Fruit fly (Drosophila melanogaster) whole organism, prepupa: ENCODE data around the gene tal-AA.

Experiments used
- Blimp-1 ChIP-seq: fragments of 200-800 bp; sonication (Bioruptor generic); optimal IDR thresholded peaks from 3 replicates; lab custom pipeline; 2017; ENCODE audit warnings: missing biosample characterization, missing genetic modification characterization, mild to moderate bottlenecking, moderate library complexity, missing genetic modification reagents
- CG10669 ChIP-seq: fragments of 200-800 bp; sonication (Bioruptor generic); optimal IDR thresholded peaks from 3 replicates; lab custom pipeline; 2018; ENCODE audit warnings: missing biosample characterization, mild to moderate bottlenecking, missing genetic modification characterization, moderate library complexity
- CG11294 ChIP-seq: fragments of 200-800 bp; sonication (Bioruptor generic); IDR thresholded peaks from 2 replicates; pipeline ENCODE4 v1.3.6; 2022; ENCODE audit warnings: missing biosample characterization, missing genetic modification characterization
- CG11762 ChIP-seq: fragments of 200-800 bp; sonication (Bioruptor generic); optimal IDR thresholded peaks from 3 replicates; lab custom pipeline; 2016; ENCODE audit warnings: missing biosample characterization, missing genetic modification characterization; ENCODE audit not compliant: insufficient read depth
- CG11902 ChIP-seq: fragments of 200-800 bp; sonication (Bioruptor generic); optimal IDR thresholded peaks from 3 replicates; lab custom pipeline; 2016; ENCODE audit warnings: missing biosample characterization, missing genetic modification characterization
- CG15336 ChIP-seq: fragments of 200-800 bp; sonication (Bioruptor generic); IDR thresholded peaks from 2 replicates; pipeline ENCODE4 v1.3.6; 2022; ENCODE audit warnings: missing biosample characterization, missing genetic modification characterization
- CG1621 ChIP-seq: fragments of 200-800 bp; sonication (Bioruptor generic); optimal IDR thresholded peaks from 3 replicates; lab custom pipeline; 2018; ENCODE audit warnings: missing biosample characterization, mild to moderate bottlenecking, missing genetic modification characterization
- CG31627 ChIP-seq: fragments of 200-800 bp; sonication (Bioruptor generic); optimal IDR thresholded peaks from 3 replicates; lab custom pipeline; 2016; ENCODE audit warnings: missing biosample characterization, missing genetic modification characterization
- CG32006 ChIP-seq: fragments of 200-800 bp; sonication (Bioruptor generic); optimal IDR thresholded peaks from 3 replicates; lab custom pipeline; 2017; ENCODE audit warnings: missing biosample characterization, mild to moderate bottlenecking, missing genetic modification characterization
- CG34406 ChIP-seq: fragments of 200-800 bp; sonication (Bioruptor generic); optimal IDR thresholded peaks from 3 replicates; lab custom pipeline; 2016; ENCODE audit warnings: missing biosample characterization, missing genetic modification characterization
- CG3919 ChIP-seq: fragments of 200-800 bp; sonication (Bioruptor generic); optimal IDR thresholded peaks from 3 replicates; lab custom pipeline; 2016; ENCODE audit warnings: missing biosample characterization, missing genetic modification characterization
- CG4318 ChIP-seq: fragments of 200-800 bp; sonication (Bioruptor generic); optimal IDR thresholded peaks from 3 replicates; lab custom pipeline; 2017; ENCODE audit warnings: missing biosample characterization, mild to moderate bottlenecking, missing genetic modification characterization
- CG6163 ChIP-seq: fragments of 200-800 bp; sonication (Bioruptor generic); IDR thresholded peaks from 3 replicates; pipeline ENCODE4 v1.3.6; 2022; ENCODE audit warnings: missing biosample characterization, missing genetic modification characterization
- CG6276 ChIP-seq: fragments of 200-800 bp; sonication (Bioruptor generic); optimal IDR thresholded peaks from 2 replicates; lab custom pipeline; 2017; ENCODE audit warnings: missing biosample characterization, mild to moderate bottlenecking, missing genetic modification characterization
- CG6792 ChIP-seq: fragments of 200-800 bp; sonication (Bioruptor generic); optimal IDR thresholded peaks from 3 replicates; lab custom pipeline; 2016; ENCODE audit warnings: missing biosample characterization, missing genetic modification characterization
- CG6808 ChIP-seq: fragments of 200-800 bp; sonication (Bioruptor generic); optimal IDR thresholded peaks from 3 replicates; lab custom pipeline; 2017; ENCODE audit warnings: missing biosample characterization, missing genetic modification characterization, mild to moderate bottlenecking, moderate library complexity, missing genetic modification reagents
- CG6854 ChIP-seq: fragments of 200-800 bp; sonication (Bioruptor generic); optimal IDR thresholded peaks from 2 replicates; lab custom pipeline; 2017; ENCODE audit warnings: missing biosample characterization, mild to moderate bottlenecking, missing genetic modification characterization
- CG7368 ChIP-seq: fragments of 200-800 bp; sonication (Bioruptor generic); optimal IDR thresholded peaks from 3 replicates; lab custom pipeline; 2016; ENCODE audit warnings: missing biosample characterization, missing genetic modification characterization
- CG8119 ChIP-seq: fragments of 200-800 bp; sonication (Bioruptor generic); IDR thresholded peaks from 3 replicates; pipeline ENCODE4 v1.3.6; 2022; ENCODE audit warnings: missing biosample characterization, missing genetic modification characterization
- CG9139 ChIP-seq: fragments of 200-800 bp; sonication (Bioruptor generic); optimal IDR thresholded peaks from 3 replicates; lab custom pipeline; 2017; ENCODE audit warnings: missing biosample characterization, mild to moderate bottlenecking, missing genetic modification characterization
- Eip78C ChIP-seq: fragments of 200-800 bp; sonication (Bioruptor generic); peaks from one replicate; lab custom pipeline; 2016; ENCODE audit warnings: missing biosample characterization, missing genetic modification characterization
- Eip93F ChIP-seq: fragments of 200-800 bp; sonication (Bioruptor generic); optimal IDR thresholded peaks from 2 replicates; lab custom pipeline; 2016; ENCODE audit warnings: missing biosample characterization, mild to moderate bottlenecking, missing genetic modification characterization
- Gug ChIP-seq: fragments of 200-800 bp; sonication (Bioruptor generic); IDR thresholded peaks from 2 replicates; pipeline ENCODE4 v1.3.6; 2022; ENCODE audit warnings: missing biosample characterization, missing genetic modification characterization
- Hr38 ChIP-seq: sonication (Bioruptor generic); optimal IDR thresholded peaks from 2 replicates; lab custom pipeline; 2016; ENCODE audit warnings: missing biosample characterization, missing genetic modification characterization
- Hr39 ChIP-seq: fragments of 200-800 bp; sonication (Bioruptor generic); optimal IDR thresholded peaks from 2 replicates; lab custom pipeline; 2016; ENCODE audit warnings: missing biosample characterization, missing genetic modification characterization
- Lpt ChIP-seq: fragments of 200-800 bp; sonication (Bioruptor generic); optimal IDR thresholded peaks from 3 replicates; lab custom pipeline; 2016; ENCODE audit warnings: missing biosample characterization, missing genetic modification characterization
- OdsH ChIP-seq: fragments of 200-800 bp; sonication (Bioruptor generic); optimal IDR thresholded peaks from 3 replicates; lab custom pipeline; 2016; ENCODE audit warnings: missing biosample characterization, missing genetic modification characterization
- Smox ChIP-seq: fragments of 200-800 bp; sonication (Bioruptor generic); optimal IDR thresholded peaks from 3 replicates; lab custom pipeline; 2016; ENCODE audit warnings: missing biosample characterization, missing genetic modification characterization
- Sox102F ChIP-seq: fragments of 200-800 bp; sonication (Bioruptor generic); optimal IDR thresholded peaks from 2 replicates; lab custom pipeline; 2016; ENCODE audit warnings: missing biosample characterization, mild to moderate bottlenecking, missing genetic modification characterization
- Sox15 ChIP-seq: fragments of 200-800 bp; sonication (Bioruptor generic); optimal IDR thresholded peaks from 3 replicates; lab custom pipeline; 2016; ENCODE audit warnings: missing biosample characterization, missing genetic modification characterization
- achi ChIP-seq: fragments of 200-800 bp; sonication (Bioruptor generic); optimal IDR thresholded peaks from 3 replicates; lab custom pipeline; 2016; ENCODE audit warnings: missing biosample characterization, missing genetic modification characterization
- acj6 ChIP-seq: fragments of 200-800 bp; sonication (Bioruptor generic); optimal IDR thresholded peaks from 3 replicates; lab custom pipeline; 2016; ENCODE audit warnings: missing biosample characterization, missing genetic modification characterization
- cyc ChIP-seq: fragments of 200-800 bp; sonication (Bioruptor generic); optimal IDR thresholded peaks from 3 replicates; lab custom pipeline; 2016; ENCODE audit warnings: missing biosample characterization, missing genetic modification characterization
- dac ChIP-seq: fragments of 200-800 bp; sonication (Bioruptor generic); optimal IDR thresholded peaks from 2 replicates; lab custom pipeline; 2017; ENCODE audit warnings: missing biosample characterization, mild to moderate bottlenecking, missing genetic modification characterization
- dsx ChIP-seq: fragments of 200-800 bp; optimal IDR thresholded peaks from 3 replicates; lab custom pipeline; 2019; ENCODE audit warnings: missing biosample characterization, mild to moderate bottlenecking, missing genetic modification characterization, moderate library complexity; ENCODE audit not compliant: poor library complexity, severe bottlenecking
- eg ChIP-seq: fragments of 200-800 bp; sonication (Bioruptor generic); IDR thresholded peaks from 3 replicates; pipeline ENCODE4 v1.3.6; 2022; ENCODE audit warnings: missing biosample characterization, missing genetic modification characterization
- esn ChIP-seq: fragments of 200-800 bp; sonication (Bioruptor generic); optimal IDR thresholded peaks from 2 replicates; lab custom pipeline; 2016; ENCODE audit warnings: missing biosample characterization, mild to moderate bottlenecking, missing genetic modification characterization, moderate library complexity
- fkh ChIP-seq: fragments of 200-800 bp; sonication (Bioruptor generic); optimal IDR thresholded peaks from 3 replicates; lab custom pipeline; 2017; ENCODE audit warnings: missing biosample characterization, mild to moderate bottlenecking, missing genetic modification characterization, moderate library complexity
- lz ChIP-seq: fragments of 200-800 bp; sonication (Bioruptor generic); optimal IDR thresholded peaks from 3 replicates; lab custom pipeline; 2016; ENCODE audit warnings: missing biosample characterization, missing genetic modification characterization
- pdm3 ChIP-seq: fragments of 200-800 bp; sonication (Bioruptor generic); optimal IDR thresholded peaks from 3 replicates; lab custom pipeline; 2016; ENCODE audit warnings: missing biosample characterization, missing genetic modification characterization
- salr ChIP-seq, 2 experiments: fragments of 200-800 bp; sonication (Bioruptor generic); optimal IDR thresholded peaks; 3 replicates each; lab custom pipeline; 2016 to 2018; ENCODE audit warnings: missing biosample characterization in 2 of 2, missing genetic modification characterization in 2 of 2, mild to moderate bottlenecking in 1 of 2
- spab ChIP-seq: fragments of 200-800 bp; sonication (Bioruptor generic); optimal IDR thresholded peaks from 2 replicates; lab custom pipeline; 2017; ENCODE audit warnings: missing biosample characterization, mild to moderate bottlenecking, missing genetic modification characterization, missing genetic modification reagents
- ss ChIP-seq, 2 experiments: fragments of 200-800 bp; sonication (Bioruptor generic); optimal IDR thresholded peaks; 2 replicates in 1 of 2; 3 replicates in 1 of 2; lab custom pipeline; 2017 to 2018; ENCODE audit warnings: mild to moderate bottlenecking in 2 of 2, missing biosample characterization in 2 of 2, missing genetic modification characterization in 2 of 2, moderate library complexity in 1 of 2
- topi ChIP-seq: fragments of 200-800 bp; sonication (Bioruptor generic); optimal IDR thresholded peaks from 3 replicates; lab custom pipeline; 2016; ENCODE audit warnings: missing biosample characterization, missing genetic modification characterization
- vri ChIP-seq: fragments of 200-800 bp; sonication (Bioruptor generic); optimal IDR thresholded peaks from 3 replicates; lab custom pipeline; 2016; ENCODE audit warnings: missing biosample characterization, mild to moderate bottlenecking, missing genetic modification characterization

The tal-AA gene

DNA sequence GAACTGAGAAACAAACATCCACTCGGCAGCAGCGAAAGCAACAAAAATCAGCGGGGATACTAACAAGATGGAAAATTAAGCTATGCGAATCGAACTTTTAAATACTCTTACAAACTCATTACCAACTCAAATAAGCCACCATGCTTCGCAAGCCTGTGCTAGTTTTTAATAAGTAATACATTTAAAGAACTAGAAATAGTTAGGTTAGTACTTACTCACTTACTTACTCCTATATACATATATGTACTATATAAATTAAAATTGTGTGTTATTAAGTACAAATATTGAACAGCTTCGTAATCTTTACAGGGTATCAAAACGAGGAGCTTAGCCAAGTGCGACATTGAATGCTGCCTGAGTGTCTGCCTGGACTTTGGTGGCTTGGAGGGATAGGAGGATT, 38.1 kb downstream of the tal-AA start (continued):
- TF ChIP-seq Sox102F (peak; percentile 47), spab (GFP tag; lab: Kevin White, UChicago) (peak; percentile 20), Blimp-1 (GFP tag; lab: Kevin White, UChicago) (peak; percentile 25), salr (GFP tag; optimal IDR thresholded peaks at IDR 0.05; lab: Kevin White, UChicago) (peak in 1 of 2 experiments; percentile 17), CG15336 (GFP tag; lab: Robert Waterston, UW) (no peak), CG7368 (GFP tag; lab: Kevin White, UChicago) (no peak), topi (GFP tag; lab: Kevin White, UChicago) (peak; percentile 21), CG10669 (GFP tag; lab: Kevin White, UChicago) (peak; percentile 37), Eip78C (GFP tag; lab: Kevin White, UChicago) (peak; percentile 86), Hr39 (GFP tag; lab: Kevin White, UChicago) (no peak), CG11762 (GFP tag; lab: Kevin White, UChicago) (no peak), Sox15 (GFP tag; lab: Kevin White, UChicago) (peak; percentile 2), CG11294 (GFP tag; lab: Robert Waterston, UW) (no peak), CG6276 (no peak), eg (GFP tag; lab: Robert Waterston, UW) (no peak), CG31627 (no peak), Eip93F (GFP tag; lab: Kevin White, UChicago) (no peak), CG6792 (GFP tag; lab: Kevin White, UChicago) (peak; percentile 26)

DNA sequence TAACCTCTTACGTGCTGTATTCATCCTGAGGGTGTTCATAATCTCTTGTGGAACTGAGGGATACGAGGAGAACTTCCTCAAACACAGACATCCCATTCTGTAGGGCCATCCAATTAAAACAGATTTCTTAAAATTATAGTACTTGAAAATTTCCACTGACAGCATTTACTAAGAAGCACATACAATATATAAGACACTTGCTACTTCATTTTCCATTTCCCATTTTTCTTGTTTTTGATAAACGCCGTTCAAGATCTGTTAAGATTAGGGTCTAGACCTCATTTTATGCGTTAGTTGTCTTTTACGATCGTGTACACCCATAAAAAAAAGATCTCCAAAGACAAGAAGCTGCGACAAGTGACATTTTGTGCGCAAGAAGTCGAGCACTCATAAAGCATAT, 42.4 kb downstream of the tal-AA start, which contains the start of gene CG14362:
Gene CG14362 (minus strand): TSS at position 101 of the 400 bp plus-strand sequence.
- TF ChIP-seq esn (GFP tag; lab: Kevin White, UChicago) (no peak), CG32006 (GFP tag; lab: Kevin White, UChicago) (no peak), CG7368 (GFP tag; lab: Kevin White, UChicago) (no peak), CG6854 (GFP tag; lab: Kevin White, UChicago) (no peak), vri (GFP tag; lab: Kevin White, UChicago) (no peak), CG11902 (no peak), Hr39 (GFP tag; lab: Kevin White, UChicago) (no peak)

DNA sequence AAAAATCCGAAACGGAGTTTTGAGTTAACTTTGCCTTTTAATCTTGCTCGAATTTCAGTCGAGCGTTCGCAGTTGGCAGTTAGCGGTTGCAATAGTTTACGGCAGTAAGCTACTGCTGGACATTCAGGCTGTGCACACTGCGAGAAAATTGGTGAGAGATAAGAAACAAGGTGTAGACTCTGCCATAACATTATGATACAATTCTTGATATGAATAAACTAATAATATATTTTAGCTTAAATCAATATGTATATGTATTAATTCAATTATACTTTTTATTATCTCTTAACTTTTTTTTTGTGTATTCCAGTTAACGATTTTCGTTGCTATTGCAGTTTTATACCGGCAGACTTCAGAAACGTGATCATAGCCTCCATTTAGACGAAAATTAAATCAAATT, 44.4 kb downstream of the tal-AA start:
- TF ChIP-seq dac (GFP tag; lab: Kevin White, UChicago) (peak; percentile 50), Hr38 (GFP tag; lab: Kevin White, UChicago) (no peak), CG9139 (GFP tag; lab: Kevin White, UChicago) (no peak), ss (GFP tag; optimal IDR thresholded peaks at IDR 0.05; lab: Kevin White, UChicago) (peak in 1 of 2 experiments; percentile 17), eg (GFP tag; lab: Robert Waterston, UW) (peak; percentile 87), CG32006 (GFP tag; lab: Kevin White, UChicago) (peak; percentile 84), CG6792 (GFP tag; lab: Kevin White, UChicago) (peak; percentile 24), CG15336 (GFP tag; lab: Robert Waterston, UW) (peak; percentile 91), OdsH (GFP tag; lab: Kevin White, UChicago) (peak; percentile 60), topi (GFP tag; lab: Kevin White, UChicago) (no peak), CG11902 (no peak), CG3919 (GFP tag; lab: Kevin White, UChicago) (peak; percentile 58), Blimp-1 (GFP tag; lab: Kevin White, UChicago) (no peak), pdm3 (GFP tag; lab: Kevin White, UChicago) (peak; percentile 41), CG4318 (GFP tag; lab: Kevin White, UChicago) (peak; percentile 61), CG1621 (no peak), CG8119 (GFP tag; lab: Robert Waterston, UW) (peak; percentile 90), CG6276 (peak; percentile 74), esn (GFP tag; lab: Kevin White, UChicago) (no peak), Smox (GFP tag; lab: Kevin White, UChicago) (peak; percentile 14), dsx (GFP tag; lab: Kevin White, UChicago) (peak; percentile 7), acj6 (GFP tag; lab: Kevin White, UChicago) (peak; percentile 39), lz (GFP tag; lab: Kevin White, UChicago) (no peak), Lpt (GFP tag; lab: Kevin White, UChicago) (peak; percentile 49), fkh (GFP tag; lab: Kevin White, UChicago) (no peak), vri (GFP tag; lab: Kevin White, UChicago) (no peak), Gug (GFP tag; lab: Robert Waterston, UW) (peak; percentile 70), cyc (GFP tag; lab: Kevin White, UChicago) (no peak), achi (GFP tag; lab: Kevin White, UChicago) (peak; percentile 71), CG7368 (GFP tag; lab: Kevin White, UChicago) (peak; percentile 19), CG6808 (GFP tag; lab: Kevin White, UChicago) (peak; percentile 35), CG11762 (GFP tag; lab: Kevin White, UChicago) (peak; percentile 33), Eip78C (GFP tag; lab: Kevin White, UChicago) (peak; percentile 87), CG6163 (GFP tag; lab: Robert Waterston, UW) (peak; percentile 78), CG34406 (GFP tag; lab: Kevin White, UChicago) (peak; percentile 44), Eip93F (GFP tag; lab: Kevin White, UChicago) (no peak)
